Fruit fly (Drosophila melanogaster) whole organism, embryonic: Measurements from ENCODE around the gene Tnpo-SR.

Experiments
- Atf6 ChIP-seq: fragments of 200-800 bp; sonication (Bioruptor generic); IDR thresholded peaks from 2 replicates; pipeline ENCODE4 v1.3.6; 2022; ENCODE audit warnings: missing biosample characterization, missing genetic modification characterization
- CG1024 ChIP-seq: fragments of 200-800 bp; sonication (Bioruptor generic); IDR thresholded peaks from 2 replicates; pipeline ENCODE4 v1.3.6; 2022; ENCODE audit warnings: missing biosample characterization, missing genetic modification characterization
- CG11456 ChIP-seq: fragments of 200-800 bp; sonication (Bioruptor generic); IDR thresholded peaks from 3 replicates; pipeline ENCODE4 v1.3.6; 2022; ENCODE audit warnings: missing biosample characterization, missing genetic modification characterization
- CG12769 ChIP-seq: fragments of 200-800 bp; sonication (Bioruptor generic); optimal IDR thresholded peaks from 2 replicates; lab custom pipeline; 2019; ENCODE audit warnings: missing biosample characterization, mild to moderate bottlenecking, missing genetic modification characterization, moderate library complexity
- CG16813 ChIP-seq: fragments of 200-800 bp; sonication (Bioruptor generic); IDR thresholded peaks from 3 replicates; pipeline ENCODE4 v1.3.6; 2022; ENCODE audit warnings: missing biosample characterization, missing genetic modification characterization; ENCODE audit not compliant: partially characterized antibody
- CG17385 ChIP-seq: fragments of 200-800 bp; sonication (Bioruptor generic); optimal IDR thresholded peaks from 3 replicates; lab custom pipeline; 2018; ENCODE audit warnings: missing biosample characterization, mild to moderate bottlenecking, missing genetic modification characterization
- CG17568 ChIP-seq: fragments of 200-800 bp; sonication (Bioruptor generic); optimal IDR thresholded peaks from 2 replicates; lab custom pipeline; 2018; ENCODE audit warnings: missing biosample characterization, mild to moderate bottlenecking, missing genetic modification characterization, moderate library complexity
- CG2116 ChIP-seq: fragments of 200-800 bp; sonication (Bioruptor generic); optimal IDR thresholded peaks from 3 replicates; lab custom pipeline; 2018; ENCODE audit warnings: missing biosample characterization, mild to moderate bottlenecking, missing genetic modification characterization
- CG2120 ChIP-seq: fragments of 200-800 bp; sonication (Bioruptor generic); optimal IDR thresholded peaks from 3 replicates; lab custom pipeline; 2016; ENCODE audit warnings: missing biosample characterization, missing genetic modification characterization
- CG2129 ChIP-seq: fragments of 200-800 bp; sonication (Bioruptor generic); IDR thresholded peaks from 2 replicates; pipeline ENCODE4 v1.3.6; 2022; ENCODE audit warnings: missing biosample characterization, missing genetic modification characterization; ENCODE audit not compliant: partially characterized antibody
- CG34224 ChIP-seq: fragments of 200-800 bp; sonication (Bioruptor generic); IDR thresholded peaks from 3 replicates; pipeline ENCODE4 v1.3.6; 2022; ENCODE audit warnings: missing biosample characterization, missing genetic modification characterization; ENCODE audit not compliant: partially characterized antibody
- CG3726 ChIP-seq: fragments of 200-800 bp; sonication (Bioruptor generic); IDR thresholded peaks from 3 replicates; pipeline ENCODE4, ENCODE4 v1.3.6; 2022; ENCODE audit warnings: missing biosample characterization, missing genetic modification characterization
- CG5180 ChIP-seq: fragments of 200-800 bp; sonication (Bioruptor generic); optimal IDR thresholded peaks from 3 replicates; lab custom pipeline; 2017; ENCODE audit warnings: missing biosample characterization, missing genetic modification characterization, mild to moderate bottlenecking, moderate library complexity, missing genetic modification reagents
- CG5245 ChIP-seq: fragments of 200-800 bp; sonication (Bioruptor generic); optimal IDR thresholded peaks from 3 replicates; lab custom pipeline; 2016; ENCODE audit warnings: missing biosample characterization, missing genetic modification characterization
- CG8281 ChIP-seq: fragments of 200-800 bp; sonication (Bioruptor generic); optimal IDR thresholded peaks from 2 replicates; lab custom pipeline; 2018; ENCODE audit warnings: missing biosample characterization, mild to moderate bottlenecking, missing genetic modification characterization, moderate library complexity
- CG9727 ChIP-seq: fragments of 200-800 bp; sonication (Bioruptor generic); optimal IDR thresholded peaks from 3 replicates; lab custom pipeline; 2017; ENCODE audit warnings: missing biosample characterization, mild to moderate bottlenecking, missing genetic modification characterization
- CG9797 ChIP-seq: fragments of 200-800 bp; sonication (Bioruptor generic); optimal IDR thresholded peaks from 3 replicates; lab custom pipeline; 2018; ENCODE audit warnings: missing biosample characterization, mild to moderate bottlenecking, missing genetic modification characterization
- D19B ChIP-seq: fragments of 200-800 bp; sonication (Bioruptor generic); optimal IDR thresholded peaks from 2 replicates; lab custom pipeline; 2017; ENCODE audit warnings: missing biosample characterization, mild to moderate bottlenecking, missing genetic modification characterization
- Dip2 ChIP-seq: fragments of 200-800 bp; sonication (Bioruptor generic); IDR thresholded peaks from 2 replicates; pipeline ENCODE4 v1.3.6; 2022; ENCODE audit warnings: missing biosample characterization, missing genetic modification characterization
- Dll ChIP-seq: fragments of 200-800 bp; sonication (Bioruptor generic); IDR thresholded peaks from 4 replicates; pipeline ENCODE4 v1.3.6; 2022; ENCODE audit warnings: missing biosample characterization, missing genetic modification characterization; ENCODE audit not compliant: partially characterized antibody
- Dref ChIP-seq: fragments of 200-800 bp; sonication (Bioruptor generic); IDR thresholded peaks from 2 replicates; pipeline ENCODE4 v1.3.6; 2022; ENCODE audit warnings: missing biosample characterization, missing genetic modification characterization
- H2.0 ChIP-seq: fragments of 200-800 bp; sonication (Bioruptor generic); IDR thresholded peaks from 2 replicates; pipeline ENCODE4 v1.3.6; 2022; ENCODE audit warnings: missing biosample characterization, missing genetic modification characterization
- Hand ChIP-seq: fragments of 200-800 bp; sonication (Bioruptor generic); optimal IDR thresholded peaks from 2 replicates; lab custom pipeline; 2017; ENCODE audit warnings: mild to moderate bottlenecking, missing biosample characterization, missing genetic modification reagents, missing genetic modification characterization
- HmgZ ChIP-seq: fragments of 200-800 bp; sonication (Bioruptor generic); optimal IDR thresholded peaks from 2 replicates; lab custom pipeline; 2018; ENCODE audit warnings: missing biosample characterization, mild to moderate bottlenecking, missing genetic modification characterization
- Hr78 ChIP-seq, 2 experiments: fragments of 200-800 bp in 1 of 2; fragments of >200 bp in 1 of 2; sonication (Bioruptor generic) in 1 of 2; optimal IDR thresholded peaks; 2 replicates each; lab custom pipeline; 2017 to 2019; ENCODE audit warnings: missing biosample characterization in 2 of 2, missing genetic modification characterization in 2 of 2, mild to moderate bottlenecking in 1 of 2, moderate library complexity in 1 of 2
- Lpt ChIP-seq: fragments of >200 bp; optimal IDR thresholded peaks from 2 replicates; lab custom pipeline; 2018; ENCODE audit warnings: missing biosample characterization, missing genetic modification characterization
- Neu2 ChIP-seq: fragments of 200-800 bp; sonication (Bioruptor generic); optimal IDR thresholded peaks from 3 replicates; lab custom pipeline; 2016; ENCODE audit warnings: missing biosample characterization, missing genetic modification characterization, borderline replicate concordance
- Nf-YB ChIP-seq: fragments of 200-800 bp; sonication (Bioruptor generic); optimal IDR thresholded peaks from 3 replicates; lab custom pipeline; 2019; ENCODE audit warnings: missing biosample characterization, mild to moderate bottlenecking, missing genetic modification characterization, moderate library complexity
- Pdp1 ChIP-seq, 2 experiments: fragments of 200-800 bp; sonication (Bioruptor generic); optimal IDR thresholded peaks; 3 replicates each; lab custom pipeline; 2016; ENCODE audit warnings: missing biosample characterization in 2 of 2, missing genetic modification characterization in 2 of 2, mild to moderate bottlenecking in 1 of 2, moderate library complexity in 1 of 2
- ab ChIP-seq: fragments of 200-800 bp; sonication (Bioruptor generic); optimal IDR thresholded peaks from 2 replicates; lab custom pipeline; 2016; ENCODE audit warnings: missing biosample characterization, missing genetic modification characterization
- al ChIP-seq: fragments of 200-800 bp; sonication (Bioruptor generic); IDR thresholded peaks from 2 replicates; pipeline ENCODE4 v1.3.6; 2022; ENCODE audit warnings: missing biosample characterization, missing genetic modification characterization
- cwo ChIP-seq: fragments of 200-800 bp; sonication (Bioruptor generic); optimal IDR thresholded peaks from 3 replicates; lab custom pipeline; 2017; ENCODE audit warnings: missing biosample characterization, missing genetic modification characterization, mild to moderate bottlenecking, moderate library complexity, missing genetic modification reagents
- dan ChIP-seq: fragments of 200-800 bp; sonication (Bioruptor generic); IDR thresholded peaks from 2 replicates; pipeline ENCODE4 v1.3.6; 2022; ENCODE audit warnings: missing biosample characterization, missing genetic modification characterization
- emc ChIP-seq: fragments of 200-800 bp; sonication (Bioruptor generic); optimal IDR thresholded peaks from 2 replicates; lab custom pipeline; 2016; ENCODE audit warnings: missing biosample characterization, missing genetic modification characterization
- gt ChIP-seq: fragments of 200-800 bp; sonication (Bioruptor generic); IDR thresholded peaks from 2 replicates; pipeline ENCODE4 v1.3.6; 2022; ENCODE audit warnings: missing biosample characterization, missing genetic modification characterization
- lilli ChIP-seq: fragments of 200-800 bp; sonication (Bioruptor generic); optimal IDR thresholded peaks from 3 replicates; lab custom pipeline; 2016; ENCODE audit warnings: missing biosample characterization, missing genetic modification characterization
- lmd ChIP-seq: fragments of 200-800 bp; sonication (Bioruptor generic); IDR thresholded peaks from 2 replicates; pipeline ENCODE4 v1.3.6; 2022; ENCODE audit warnings: missing biosample characterization, missing genetic modification characterization
- lov ChIP-seq, 2 experiments: fragments of 200-800 bp in 1 of 2; fragments of >200 bp in 1 of 2; sonication (Bioruptor generic) in 1 of 2; IDR thresholded peaks in 1 of 2; optimal IDR thresholded peaks in 1 of 2; 2 replicates in 1 of 2; 3 replicates in 1 of 2; pipeline versions ENCODE4 v1.3.6 to Lab custom; 2017 to 2022; ENCODE audit warnings: missing biosample characterization in 1 of 2, missing genetic modification characterization in 1 of 2
- maf-S ChIP-seq: fragments of 200-800 bp; sonication (Bioruptor generic); optimal IDR thresholded peaks from 2 replicates; lab custom pipeline; 2016; ENCODE audit warnings: missing biosample characterization, missing genetic modification characterization
- pb ChIP-seq: fragments of 200-800 bp; sonication (Bioruptor generic); optimal IDR thresholded peaks from 3 replicates; lab custom pipeline; 2016; ENCODE audit warnings: missing biosample characterization, missing genetic modification characterization
- sd ChIP-seq: fragments of 200-800 bp; sonication (Bioruptor generic); optimal IDR thresholded peaks from 3 replicates; lab custom pipeline; 2018; ENCODE audit warnings: missing biosample characterization, mild to moderate bottlenecking, missing genetic modification characterization, moderate library complexity
- slou ChIP-seq: fragments of 200-800 bp; sonication (Bioruptor generic); optimal IDR thresholded peaks from 3 replicates; lab custom pipeline; 2016; ENCODE audit warnings: missing biosample characterization, missing genetic modification characterization
- slp2 ChIP-seq: fragments of 200-800 bp; sonication (Bioruptor generic); optimal IDR thresholded peaks from 2 replicates; lab custom pipeline; 2016; ENCODE audit warnings: missing biosample characterization, missing genetic modification characterization
- sqz ChIP-seq: fragments of 200-800 bp; sonication (Bioruptor generic); optimal IDR thresholded peaks from 3 replicates; lab custom pipeline; 2018; ENCODE audit warnings: missing biosample characterization, mild to moderate bottlenecking, missing genetic modification characterization
- sr ChIP-seq: fragments of 200-800 bp; sonication (Bioruptor generic); IDR thresholded peaks from 3 replicates; pipeline ENCODE4 v1.3.6; 2022; ENCODE audit warnings: missing biosample characterization, missing genetic modification characterization
- vfl ChIP-seq: fragments of 200-800 bp; sonication (Bioruptor generic); optimal IDR thresholded peaks from 2 replicates; lab custom pipeline; 2016; ENCODE audit warnings: missing biosample characterization, missing genetic modification characterization
- wdn ChIP-seq: fragments of 200-800 bp; sonication (Bioruptor generic); IDR thresholded peaks from 2 replicates; pipeline ENCODE4 v1.3.6; 2022; ENCODE audit warnings: missing biosample characterization, missing genetic modification characterization
- zfh2 ChIP-seq: fragments of 200-800 bp; sonication (Bioruptor generic); optimal IDR thresholded peaks from 2 replicates; lab custom pipeline; 2016; ENCODE audit warnings: missing biosample characterization, missing genetic modification characterization

Tnpo-SR gene

dm6 chr2L:2748480-2749143 lies 11.1 kb upstream of the Tnpo-SR start (continued):
- peak; percentile 80 for TF ChIP-seq CG17385 (GFP tag; lab: Kevin White, UChicago)
- TF ChIP-seq CG1024 = peak; percentile 68
- TF ChIP-seq CG34224 (GFP tag; lab: Robert Waterston, UW) = no peak; the same call in 2 of the 3 replicates
- TF ChIP-seq lilli (GFP tag; lab: Kevin White, UChicago) = peak; percentile 92
- TF ChIP-seq CG17568 (GFP tag; lab: Kevin White, UChicago) = no peak
- TF ChIP-seq cwo (GFP tag; lab: Kevin White, UChicago) = peak; percentile 79
- peak; percentile 88 for TF ChIP-seq lmd (GFP tag; lab: Robert Waterston, UW)
- no peak for TF ChIP-seq Lpt (GFP tag; lab: Kevin White, UChicago)
- TF ChIP-seq CG5180 = peak; percentile 43
- TF ChIP-seq sd (tag; lab: Kevin White, UChicago) = peak; percentile 46
- peak; percentile 73 for TF ChIP-seq sqz (GFP tag; lab: Kevin White, UChicago)
- peak; percentile 40 for TF ChIP-seq Neu2 (GFP tag; lab: Kevin White, UChicago)
- TF ChIP-seq maf-S (GFP tag; lab: Kevin White, UChicago) = peak; percentile 85
- TF ChIP-seq emc (GFP tag; lab: Kevin White, UChicago) = peak; percentile 77
- TF ChIP-seq lov (optimal IDR thresholded peaks at IDR 0.05; lab: Kevin White, UChicago) = no peak
- peak; percentile 69; the same call in 1 of the 3 replicates for TF ChIP-seq lov (GFP tag; IDR thresholded peaks at IDR 0.05; lab: Robert Waterston, UW)
- peak; percentile 86 for TF ChIP-seq CG5245 (GFP tag; lab: Kevin White, UChicago)
- peak; percentile 99 for TF ChIP-seq CG2116 (GFP tag; lab: Kevin White, UChicago)
- TF ChIP-seq sr = no peak
- peak; percentile 90 for TF ChIP-seq slou (GFP tag; lab: Kevin White, UChicago)
- TF ChIP-seq Nf-YB (GFP tag; lab: Kevin White, UChicago) = peak; percentile 67
- peak; percentile 91 for TF ChIP-seq CG2120 (GFP tag; lab: Kevin White, UChicago)
- peak; percentile 63; the same call in 1 of the 2 replicates for TF ChIP-seq gt (GFP tag; lab: Robert Waterston, UW)
- peak; percentile 53 for TF ChIP-seq slp2 (GFP tag; lab: Kevin White, UChicago)
- peak; percentile 52 for TF ChIP-seq CG8281 (tag; lab: Kevin White, UChicago)
- peak; percentile 68; the same call in 2 of the 3 replicates for TF ChIP-seq CG3726 (GFP tag; lab: Robert Waterston, UW)
- peak; percentile 89 for TF ChIP-seq al (GFP tag; lab: Robert Waterston, UW)
- 0 out of 4 replicates have a peak, but pooled peaks have one; percentile 43 for TF ChIP-seq Dll (GFP tag; lab: Robert Waterston, UW)
- peak; percentile 92 for TF ChIP-seq zfh2 (GFP tag; lab: Kevin White, UChicago)
- TF ChIP-seq CG12769 (tag; lab: Kevin White, UChicago) = no peak
- TF ChIP-seq CG11456 (GFP tag; lab: Robert Waterston, UW) = peak; percentile 95
- peak; percentile 75 for TF ChIP-seq pb (GFP tag; lab: Kevin White, UChicago)
- peak; percentile 90 for TF ChIP-seq HmgZ
- peak; percentile 83 for TF ChIP-seq H2.0 (GFP tag; lab: Robert Waterston, UW)
- peak; percentile 81 for TF ChIP-seq Atf6
- TF ChIP-seq CG9727 (GFP tag; lab: Kevin White, UChicago) = peak; percentile 83
- TF ChIP-seq ab (GFP tag; lab: Kevin White, UChicago) = peak; percentile 2
- TF ChIP-seq vfl (GFP tag; lab: Kevin White, UChicago) = peak; percentile 83
- peak in 1 of 2 experiments; percentile 9 for TF ChIP-seq Hr78 (GFP tag; optimal IDR thresholded peaks at IDR 0.05; lab: Kevin White, UChicago)
- peak; percentile 65 to 79 for TF ChIP-seq Pdp1 (GFP tag; optimal IDR thresholded peaks at IDR 0.05; lab: Kevin White, UChicago)
- no peak for TF ChIP-seq Dip2 (GFP tag; lab: Robert Waterston, UW)
- TF ChIP-seq CG2129 (GFP tag; lab: Robert Waterston, UW) = no peak
- peak; percentile 76 for TF ChIP-seq wdn (GFP tag; lab: Robert Waterston, UW)
- TF ChIP-seq dan = no peak; the same call in 1 of the 2 replicates
- peak; percentile 39 for TF ChIP-seq CG9797
- peak; percentile 67 for TF ChIP-seq Hand (GFP tag; lab: Kevin White, UChicago)
- peak; percentile 73 for TF ChIP-seq D19B (GFP tag; lab: Kevin White, UChicago)
- TF ChIP-seq CG16813 (GFP tag; lab: Robert Waterston, UW) = peak; percentile 50; the same call in 2 of the 3 replicates
- TF ChIP-seq Dref = peak; percentile 54
